Fruit fly (Drosophila melanogaster): ENCODE results near the gene CG43102.

The CG43102 gene

DNA sequence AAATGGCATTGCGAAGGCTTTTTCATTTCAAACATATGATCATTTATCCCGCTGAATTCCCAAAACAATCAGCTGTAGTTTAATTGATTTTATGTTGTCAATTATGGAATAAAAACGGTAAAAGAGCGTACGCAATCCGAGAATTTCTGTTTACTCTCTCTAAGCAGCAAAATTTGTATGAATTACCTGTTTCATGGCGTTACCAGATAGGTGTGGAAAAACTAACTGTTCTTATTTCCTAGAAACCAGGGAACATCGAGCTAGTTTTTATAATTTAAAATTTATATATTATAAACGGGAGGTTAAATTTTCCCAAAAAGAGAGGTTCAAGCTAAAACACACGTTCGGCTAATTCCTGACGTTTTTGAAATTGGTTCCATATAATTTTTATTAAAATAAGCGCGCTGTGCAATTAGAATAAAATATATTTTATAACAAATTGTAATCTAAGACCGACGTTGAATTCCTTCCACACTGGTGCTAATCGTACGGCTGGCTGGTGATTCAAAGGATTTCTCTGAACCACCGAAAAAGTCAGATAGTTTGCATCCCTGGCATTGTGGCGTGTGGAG lies 12.8 kb upstream of the CG43102 start, which contains the start of gene CG17801 (continued):
- no peak for TF ChIP-seq CG7556 (GFP tag; optimal IDR thresholded peaks at IDR 0.05)
- TF ChIP-seq Vsx1 (GFP tag; optimal IDR thresholded peaks at IDR 0.05), result no peak
- TF ChIP-seq CG11560 (tag; IDR thresholded peaks at IDR 0.05), result no peak
- TF ChIP-seq lola (GFP tag; optimal IDR thresholded peaks at IDR 0.05), result peak in 1 of 3 experiments; percentile 13
- TF ChIP-seq CG4404 (GFP tag; IDR thresholded peaks at IDR 0.05), result no peak
- no peak for TF ChIP-seq CG6854 (GFP tag; optimal IDR thresholded peaks at IDR 0.05)
- TF ChIP-seq gem (tag; optimal IDR thresholded peaks at IDR 0.05), result peak; percentile 46
- TF ChIP-seq CG10979 (tag; optimal IDR thresholded peaks at IDR 0.05), result no peak
- no peak for TF ChIP-seq CG15696 (tag; optimal IDR thresholded peaks at IDR 0.05)
- no peak for TF ChIP-seq sc (optimal IDR thresholded peaks at IDR 0.05)
- no peak for TF ChIP-seq sc (GFP tag; optimal IDR thresholded peaks at IDR 0.05)
- peak; percentile 52 for TF ChIP-seq CG7928 (GFP tag; optimal IDR thresholded peaks at IDR 0.05)
- no peak for TF ChIP-seq B-H1 (GFP tag; IDR thresholded peaks at IDR 0.05)
- no peak for TF ChIP-seq crol (GFP tag; IDR thresholded peaks at IDR 0.05)
- no peak for TF ChIP-seq CG11695 (GFP tag; IDR thresholded peaks at IDR 0.05)
- TF ChIP-seq br (optimal IDR thresholded peaks at IDR 0.05), result no peak
- TF ChIP-seq bsh (GFP tag; optimal IDR thresholded peaks at IDR 0.05), result peak in 1 of 2 experiments; percentile 2
- TF ChIP-seq rib (GFP tag; IDR thresholded peaks at IDR 0.05), result no peak
- TF ChIP-seq Usf (GFP tag; optimal IDR thresholded peaks at IDR 0.05), result no peak
- no peak for TF ChIP-seq pfk (GFP tag; optimal IDR thresholded peaks at IDR 0.05)
- TF ChIP-seq Nf-YC (tag; optimal IDR thresholded peaks at IDR 0.05), result no peak
- peak; percentile 15 for TF ChIP-seq CG18599 (GFP tag; optimal IDR thresholded peaks at IDR 0.05)
- no peak for TF ChIP-seq chn (GFP tag; optimal IDR thresholded peaks at IDR 0.05)
- TF ChIP-seq CG15514 (GFP tag; optimal IDR thresholded peaks at IDR 0.05), result peak; percentile 2
- TF ChIP-seq CoRest (tag; optimal IDR thresholded peaks at IDR 0.05), result no peak
- no peak for TF ChIP-seq bigmax (GFP tag; optimal IDR thresholded peaks at IDR 0.05)
- no peak for TF ChIP-seq CG8359 (GFP tag; optimal IDR thresholded peaks at IDR 0.05; ENCODE audit: borderline replicate concordance)
- TF ChIP-seq Ada2b (GFP tag; IDR thresholded peaks at IDR 0.05), result no peak
- TF ChIP-seq Gug (GFP tag; IDR thresholded peaks at IDR 0.05), result no peak
- no peak for TF ChIP-seq corto (GFP tag; optimal IDR thresholded peaks at IDR 0.05)
- peak; percentile 13 for TF ChIP-seq CG15601 (tag; optimal IDR thresholded peaks at IDR 0.05)
- TF ChIP-seq phol (tag; optimal IDR thresholded peaks at IDR 0.05), result peak; percentile 23
- TF ChIP-seq crc (GFP tag; optimal IDR thresholded peaks at IDR 0.05), result no peak
- no peak for TF ChIP-seq GATAe (GFP tag; conservative IDR thresholded peaks at IDR 0.05)
- TF ChIP-seq pum (GFP tag; optimal IDR thresholded peaks at IDR 0.05), result no peak
- no peak for TF ChIP-seq CG10431 (GFP tag; optimal IDR thresholded peaks at IDR 0.05)
- TF ChIP-seq CG14710 (tag; optimal IDR thresholded peaks at IDR 0.05), result peak; percentile 14
- TF ChIP-seq CG17612 (GFP tag; IDR thresholded peaks at IDR 0.05), result no peak
- TF ChIP-seq sens-2 (GFP tag; IDR thresholded peaks at IDR 0.05), result no peak
- no peak for TF ChIP-seq pita (GFP tag; optimal IDR thresholded peaks at IDR 0.05)
- peak; percentile 14 for TF ChIP-seq Sox100B (GFP tag; optimal IDR thresholded peaks at IDR 0.05)
- TF ChIP-seq nerfin-1 (tag; optimal IDR thresholded peaks at IDR 0.05), result no peak
- no peak for TF ChIP-seq zf30C (GFP tag; optimal IDR thresholded peaks at IDR 0.05)
- no peak for TF ChIP-seq Rx (GFP tag; IDR thresholded peaks at IDR 0.05)
- TF ChIP-seq cato (GFP tag; optimal IDR thresholded peaks at IDR 0.05; ENCODE audit: borderline replicate concordance), result no peak
- no peak for TF ChIP-seq CG1603 (tag; optimal IDR thresholded peaks at IDR 0.05)
- TF ChIP-seq lov (optimal IDR thresholded peaks at IDR 0.05), result no peak
- TF ChIP-seq lov (GFP tag; IDR thresholded peaks at IDR 0.05), result no peak
- TF ChIP-seq CG7839 (tag; optimal IDR thresholded peaks at IDR 0.05), result no peak
- no peak for TF ChIP-seq ato (GFP tag; IDR thresholded peaks at IDR 0.05; ENCODE audit: partially characterized antibody)
- TF ChIP-seq Lim3 (GFP tag; IDR thresholded peaks at IDR 0.05), result no peak

Data from whole organism, embryonic.